Fruit fly (Drosophila melanogaster): ENCODE data around the gene CG42557.

DNA sequence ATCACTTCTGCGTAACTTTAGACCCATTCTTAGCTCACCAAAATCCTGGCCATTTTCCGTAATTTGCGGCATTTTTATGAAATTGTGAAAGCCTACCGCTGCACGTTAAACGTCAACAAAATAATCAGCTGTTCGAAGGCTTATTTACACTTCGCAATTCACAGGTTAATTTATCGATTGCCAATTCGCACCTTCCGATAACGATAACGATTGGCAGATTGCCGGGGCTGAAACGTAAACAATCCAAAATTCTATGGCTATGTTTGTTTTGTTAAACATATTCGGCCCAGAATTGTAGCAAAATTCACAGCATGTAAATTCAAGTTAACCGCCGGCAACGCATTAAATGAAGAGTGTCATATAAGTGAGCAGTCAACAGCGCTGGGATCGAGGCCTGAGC, 2.7 kb downstream of the CG42557 start, which contains the start of the genes eIF2Balpha and Vps13B:
- TF ChIP-seq pan (optimal IDR thresholded peaks at IDR 0.05): no peak
- no peak for TF ChIP-seq Dll (optimal IDR thresholded peaks at IDR 0.05)
- no peak for TF ChIP-seq psq (optimal IDR thresholded peaks at IDR 0.05)
- no peak for TF ChIP-seq usp (GFP tag; optimal IDR thresholded peaks at IDR 0.05)
